Worm (Caenorhabditis elegans): ENCODE results near the gene C29E4.9.

C29E4.9 gene

ce11 chrIII:7953688-7954313 lies 3.1 kb downstream of the C29E4.9 start (continued):
- TF ChIP-seq attf-3 (GFP tag; conservative IDR thresholded peaks at IDR 0.05), result peak; percentile 47; the same call in 1 of the 2 replicates
- 0 out of 2 replicates have a peak, but pooled peaks have one; percentile 12 for TF ChIP-seq ceh-100 (GFP tag; IDR thresholded peaks at IDR 0.05)
- TF ChIP-seq Y95B8A.8 (GFP tag; IDR thresholded peaks at IDR 0.05), result peak; percentile 54; the same call in 1 of the 2 replicates
- TF ChIP-seq F33H1.4 (GFP tag; IDR thresholded peaks at IDR 0.05), result peak; percentile 63
- peak; percentile 63; the same call in 1 of the 2 replicates for TF ChIP-seq Y79H2A.3 (GFP tag; conservative IDR thresholded peaks at IDR 0.05)
- TF ChIP-seq Y56A3A.18 (GFP tag; IDR thresholded peaks at IDR 0.05), result peak; percentile 54; the same call in 1 of the 2 replicates
- peak; percentile 54; the same call in 1 of the 2 replicates for TF ChIP-seq madf-3 (GFP tag; IDR thresholded peaks at IDR 0.05)
- TF ChIP-seq lin-26 (GFP tag; IDR thresholded peaks at IDR 0.05), result peak; percentile 86
- 0 out of 2 replicates have a peak, but pooled peaks have one; percentile 85 for TF ChIP-seq ceh-58 (GFP tag; IDR thresholded peaks at IDR 0.05)
- peak; percentile 75 for TF ChIP-seq hsf-1 (GFP tag; IDR thresholded peaks at IDR 0.05)
- peak; percentile 58 for TF ChIP-seq rcor-1 (GFP tag; IDR thresholded peaks at IDR 0.05)
- peak; percentile 71 for TF ChIP-seq madf-6 (GFP tag; IDR thresholded peaks at IDR 0.05)
- TF ChIP-seq F39B2.1 (GFP tag; IDR thresholded peaks at IDR 0.05), result 0 out of 2 replicates have a peak, but pooled peaks have one; percentile 63
- peak; percentile 49 for TF ChIP-seq B0261.1 (tag; optimal IDR thresholded peaks at IDR 0.05)
- TF ChIP-seq hmg-20 (GFP tag; IDR thresholded peaks at IDR 0.05), result peak; percentile 26; the same call in 1 of the 2 replicates

ce11 chrIII:7953208-7953607 lies 3.7 kb downstream of the C29E4.9 start, which contains the start of gene let-754:
Gene let-754 (minus strand): TSS chrIII:7953308.
- TF ChIP-seq rpc-1 (optimal IDR thresholded peaks at IDR 0.05) (no peak), rpc-1 (tag; optimal IDR thresholded peaks at IDR 0.05) (no peak), ceh-100 (GFP tag; IDR thresholded peaks at IDR 0.05) (no peak), attf-3 (GFP tag; conservative IDR thresholded peaks at IDR 0.05) (no peak), ztf-22 (GFP tag; optimal IDR thresholded peaks at IDR 0.05) (no peak), lin-54 (GFP tag; optimal IDR thresholded peaks at IDR 0.05) (no peak), akir-1 (GFP tag; optimal IDR thresholded peaks at IDR 0.05) (no peak), T07F8.4 (tag; optimal IDR thresholded peaks at IDR 0.05) (no peak), F10E7.11 (tag; optimal IDR thresholded peaks at IDR 0.05) (no peak), bed-1 (GFP tag; IDR thresholded peaks at IDR 0.05) (no peak), lsy-27 (tag; optimal IDR thresholded peaks at IDR 0.05; ENCODE audit: borderline replicate concordance, insufficient read depth) (no peak), egl-18 (GFP tag; IDR thresholded peaks at IDR 0.05) (no peak), sdz-38 (tag; optimal IDR thresholded peaks at IDR 0.05) (no peak), B0035.1 (tag; optimal IDR thresholded peaks at IDR 0.05) (no peak), ceh-58 (GFP tag; IDR thresholded peaks at IDR 0.05) (no peak), snpc-1.3 (tag; optimal IDR thresholded peaks at IDR 0.05; ENCODE audit: insufficient read depth) (no peak), madf-10 (tag; optimal IDR thresholded peaks at IDR 0.05) (no peak), hsf-1 (GFP tag; IDR thresholded peaks at IDR 0.05) (no peak), ekl-4 (GFP tag; IDR thresholded peaks at IDR 0.05) (no peak), ZK185.1 (tag; optimal IDR thresholded peaks at IDR 0.05; ENCODE audit: poor library complexity, severe bottlenecking) (no peak)

ce11 chrIII:7952077-7952765 lies 4.6 kb downstream of the C29E4.9 start, which contains the start of gene C29E4.15:
Gene C29E4.15 (plus strand): TSS chrIII:7952623.
- TF ChIP-seq gei-17 (GFP tag; optimal IDR thresholded peaks at IDR 0.05) (no peak), Y53G8AR.9 (GFP tag; conservative IDR thresholded peaks at IDR 0.05) (no peak), F33H1.4 (GFP tag; IDR thresholded peaks at IDR 0.05) (peak; percentile 63), Y56A3A.18 (GFP tag; IDR thresholded peaks at IDR 0.05) (no peak), mel-28 (tag; optimal IDR thresholded peaks at IDR 0.05; ENCODE audit: borderline replicate concordance) (no peak), K12H6.12 (tag; optimal IDR thresholded peaks at IDR 0.05) (no peak), die-1 (tag; optimal IDR thresholded peaks at IDR 0.05) (no peak), ztf-25 (GFP tag; IDR thresholded peaks at IDR 0.05) (no peak), T07F8.4 (tag; optimal IDR thresholded peaks at IDR 0.05) (no peak), ceh-100 (GFP tag; IDR thresholded peaks at IDR 0.05) (no peak), cebp-1 (GFP tag; IDR thresholded peaks at IDR 0.05) (no peak), cebp-1 (tag; optimal IDR thresholded peaks at IDR 0.05) (no peak), xnd-1 (tag; optimal IDR thresholded peaks at IDR 0.05) (no peak), dpl-1 (GFP tag; optimal IDR thresholded peaks at IDR 0.05) (peak; percentile 65), lin-35 (GFP tag; optimal IDR thresholded peaks at IDR 0.05) (peak in 1 of 3 experiments; percentile 88), ets-4 (GFP tag; optimal IDR thresholded peaks at IDR 0.05) (no peak), lir-1 (GFP tag; conservative IDR thresholded peaks at IDR 0.05) (no peak)

Data from whole organism, young adult.